Fruit fly (Drosophila melanogaster): ENCODE results near the gene Naa40.
A peak's percentile ranks its signal among the peaks of the same experiment; 100 is the strongest.

Naa40 gene

DNA sequence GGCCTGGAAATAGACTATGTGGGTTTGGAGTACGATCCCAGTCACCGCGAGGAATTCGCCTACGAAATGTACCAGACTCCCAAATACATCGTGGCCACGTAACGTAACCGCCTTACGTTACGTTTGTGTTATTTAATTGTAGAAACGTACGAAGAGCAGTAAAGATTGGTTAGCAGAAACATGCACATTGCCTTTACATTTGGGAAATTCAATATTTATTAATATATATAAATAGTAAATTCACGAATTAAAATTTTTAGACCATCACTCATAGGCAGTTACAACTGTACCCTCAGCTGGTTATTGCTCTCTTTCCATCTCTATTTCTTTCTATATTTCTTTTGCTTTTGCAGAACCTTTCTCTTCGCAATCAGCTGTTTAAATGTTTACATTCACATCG, 13.1 kb upstream of the Naa40 start, which contains the start of gene Gnpnat (continued):
- TF ChIP-seq sd (tag; optimal IDR thresholded peaks at IDR 0.05) (peak; percentile 8), h (optimal IDR thresholded peaks at IDR 0.05) (no peak), NfI (GFP tag; optimal IDR thresholded peaks at IDR 0.05) (peak; percentile 48), tin (GFP tag; optimal IDR thresholded peaks at IDR 0.05) (peak; percentile 19), CG17612 (GFP tag; IDR thresholded peaks at IDR 0.05) (no peak), lab (GFP tag; optimal IDR thresholded peaks at IDR 0.05) (peak; percentile 77), Dref (GFP tag; IDR thresholded peaks at IDR 0.05) (no peak), pum (GFP tag; optimal IDR thresholded peaks at IDR 0.05) (no peak), CkIIα-i1 (GFP tag; IDR thresholded peaks at IDR 0.05) (no peak), nerfin-2 (GFP tag; IDR thresholded peaks at IDR 0.05; ENCODE audit: partially characterized antibody) (no peak), CG1792 (GFP tag; optimal IDR thresholded peaks at IDR 0.05) (no peak), Jarid2 (GFP tag; optimal IDR thresholded peaks at IDR 0.05) (peak; percentile 14), CG12769 (tag; optimal IDR thresholded peaks at IDR 0.05) (peak; percentile 21), CG2889 (GFP tag; IDR thresholded peaks at IDR 0.05) (no peak), seq (GFP tag; IDR thresholded peaks at IDR 0.05) (no peak), CG8290 (GFP tag; optimal IDR thresholded peaks at IDR 0.05) (no peak), CG8290 (tag; optimal IDR thresholded peaks at IDR 0.05) (no peak), Hmr (GFP tag; optimal IDR thresholded peaks at IDR 0.05) (peak; percentile 74), CG31388 (GFP tag; optimal IDR thresholded peaks at IDR 0.05) (no peak), ken (GFP tag; IDR thresholded peaks at IDR 0.05) (no peak), Eip74EF (GFP tag; optimal IDR thresholded peaks at IDR 0.05) (peak in 1 of 2 experiments; percentile 25), bowl (GFP tag; IDR thresholded peaks at IDR 0.05) (no peak), odd (GFP tag; optimal IDR thresholded peaks at IDR 0.05) (peak; percentile 39), Awh (GFP tag; IDR thresholded peaks at IDR 0.05) (no peak), tna (GFP tag; IDR thresholded peaks at IDR 0.05; ENCODE audit: partially characterized antibody) (no peak), CG10147 (GFP tag; optimal IDR thresholded peaks at IDR 0.05) (peak; percentile 41), CG10654 (GFP tag; optimal IDR thresholded peaks at IDR 0.05) (peak; percentile 27), Xrp1 (GFP tag; IDR thresholded peaks at IDR 0.05) (no peak), CG2120 (GFP tag; optimal IDR thresholded peaks at IDR 0.05) (peak; percentile 58), dm (GFP tag; optimal IDR thresholded peaks at IDR 0.05) (no peak), CG12744 (GFP tag; optimal IDR thresholded peaks at IDR 0.05) (no peak), CG3726 (GFP tag; IDR thresholded peaks at IDR 0.05) (no peak), NFAT (GFP tag; IDR thresholded peaks at IDR 0.05) (no peak), CG4854 (GFP tag; optimal IDR thresholded peaks at IDR 0.05) (no peak), Bteb2 (GFP tag; optimal IDR thresholded peaks at IDR 0.05) (no peak), B-H2 (GFP tag; optimal IDR thresholded peaks at IDR 0.05) (peak; percentile 11), Nf-YB (GFP tag; optimal IDR thresholded peaks at IDR 0.05) (peak; percentile 8), CG8359 (GFP tag; optimal IDR thresholded peaks at IDR 0.05; ENCODE audit: borderline replicate concordance) (no peak), pzg (GFP tag; optimal IDR thresholded peaks at IDR 0.05) (no peak), Dip3 (GFP tag; optimal IDR thresholded peaks at IDR 0.05) (no peak), Usf (GFP tag; optimal IDR thresholded peaks at IDR 0.05) (no peak), CG12104 (GFP tag; optimal IDR thresholded peaks at IDR 0.05) (no peak), CG31441 (GFP tag; IDR thresholded peaks at IDR 0.05) (no peak), CG10209 (GFP tag; optimal IDR thresholded peaks at IDR 0.05) (peak; percentile 45), CG9215 (GFP tag; IDR thresholded peaks at IDR 0.05) (no peak), CG32532 (GFP tag; IDR thresholded peaks at IDR 0.05) (no peak), C15 (GFP tag; IDR thresholded peaks at IDR 0.05) (no peak), CG31365 (tag; optimal IDR thresholded peaks at IDR 0.05) (no peak), zfh2 (GFP tag; optimal IDR thresholded peaks at IDR 0.05) (no peak), CG1603 (tag; optimal IDR thresholded peaks at IDR 0.05) (peak; percentile 74), ac (GFP tag; optimal IDR thresholded peaks at IDR 0.05) (no peak), CG8478 (optimal IDR thresholded peaks at IDR 0.05) (no peak), bcd (GFP tag; optimal IDR thresholded peaks at IDR 0.05) (peak; percentile 46)
